Worm (Caenorhabditis elegans) whole organism, L4/young adult: ENCODE data around the gene rhi-1.

Experiments
- W03F9.2 ChIP-seq: fragments of 150-350 bp; optimal IDR thresholded peaks from 2 replicates; lab custom pipeline; 2014; ENCODE audit warnings: missing biosample characterization, missing genetic modification characterization
- him-1 ChIP-seq: sonication (generic microtip); optimal IDR thresholded peaks from 2 replicates; lab custom pipeline; 2016; ENCODE audit warnings: missing genotype, missing genetic modification reagents, missing genetic modification characterization, missing compliant biosample characterization

ce11 chrX:4526412-4526811 lies 18.1 kb downstream of the rhi-1 start:
- no peak for TF ChIP-seq W03F9.2 (tag; lab: Kevin White, UChicago)
- no peak for TF ChIP-seq him-1 (tag; lab: Kevin White, UChicago)
